Fruit fly (Drosophila melanogaster) whole organism, embryonic: ENCODE measurements around the gene Ance-2.

Experiments used
- CG1529 ChIP-seq: fragments of 200-800 bp; sonication (Bioruptor generic); optimal IDR thresholded peaks from 3 replicates; lab custom pipeline; 2018; ENCODE audit warnings: missing biosample characterization, missing genetic modification characterization
- Hr39 ChIP-seq: fragments of >200 bp; optimal IDR thresholded peaks from 2 replicates; lab custom pipeline; 2017
- sens-2 ChIP-seq: fragments of 200-800 bp; sonication (Bioruptor generic); IDR thresholded peaks from 2 replicates; pipeline ENCODE4 v1.3.6; 2022; ENCODE audit warnings: missing biosample characterization, missing genetic modification characterization

dm6 chr2L:13931318-13931717, 22.2 kb downstream of the Ance-2 start, which contains the start of gene CG42711:
- no peak for TF ChIP-seq sens-2 (GFP tag; lab: Robert Waterston, UW)
- no peak for TF ChIP-seq CG1529 (GFP tag; lab: Kevin White, UChicago)
- no peak for TF ChIP-seq Hr39
